Fruit fly (Drosophila melanogaster) whole organism, embryonic: ENCODE data around the gene holn1.

Experiments
- Abd-B ChIP-seq: fragments of 200-800 bp; sonication (Bioruptor generic); optimal IDR thresholded peaks from 2 replicates; lab custom pipeline; 2018; ENCODE audit warnings: missing biosample characterization, mild to moderate bottlenecking, missing genetic modification characterization, moderate library complexity
- CG10321 ChIP-seq: fragments of 200-800 bp; sonication (Bioruptor generic); IDR thresholded peaks from 2 replicates; pipeline ENCODE4 v1.3.6; 2022; ENCODE audit warnings: missing biosample characterization, missing genetic modification characterization
- CG10366 ChIP-seq: fragments of 200-800 bp; sonication (Bioruptor generic); IDR thresholded peaks from 2 replicates; pipeline ENCODE4 v1.3.6; 2022; ENCODE audit warnings: missing biosample characterization, missing genetic modification characterization
- CG10431 ChIP-seq: fragments of 200-800 bp; sonication (Bioruptor generic); optimal IDR thresholded peaks from 3 replicates; lab custom pipeline; 2018; ENCODE audit warnings: missing biosample characterization, mild to moderate bottlenecking, missing genetic modification characterization
- CG11093 ChIP-seq: fragments of 200-800 bp; sonication (Bioruptor generic); IDR thresholded peaks from 3 replicates; pipeline ENCODE4 v1.3.6; 2022; ENCODE audit warnings: missing biosample characterization, missing genetic modification characterization
- CG12071 ChIP-seq: fragments of 200-800 bp; sonication (Bioruptor generic); optimal IDR thresholded peaks from 3 replicates; lab custom pipeline; 2018; ENCODE audit warnings: missing biosample characterization, mild to moderate bottlenecking, missing genetic modification characterization
- CG12391 ChIP-seq: fragments of 200-800 bp; sonication (Bioruptor generic); optimal IDR thresholded peaks from 3 replicates; lab custom pipeline; 2018; ENCODE audit warnings: missing biosample characterization, mild to moderate bottlenecking, missing genetic modification characterization, moderate library complexity
- CG13123 ChIP-seq: fragments of 200-800 bp; sonication (Bioruptor generic); optimal IDR thresholded peaks from 2 replicates; lab custom pipeline; 2016; ENCODE audit warnings: missing biosample characterization, missing genetic modification characterization
- CG13287 ChIP-seq: fragments of 200-800 bp; sonication (Bioruptor generic); IDR thresholded peaks from 2 replicates; pipeline ENCODE4 v1.3.6; 2022; ENCODE audit warnings: missing biosample characterization, missing genetic modification characterization; ENCODE audit not compliant: partially characterized antibody
- CG14667 ChIP-seq: fragments of 200-800 bp; sonication (Bioruptor generic); IDR thresholded peaks from 2 replicates; pipeline ENCODE4 v1.3.6; 2022; ENCODE audit warnings: missing biosample characterization, missing genetic modification characterization
- CG14860 ChIP-seq: fragments of 200-800 bp; sonication (Bioruptor generic); IDR thresholded peaks from 3 replicates; pipeline ENCODE4 v1.3.6; 2022; ENCODE audit warnings: missing biosample characterization, missing genetic modification characterization; ENCODE audit not compliant: partially characterized antibody
- CG16863 ChIP-seq: fragments of 200-800 bp; sonication (Bioruptor generic); optimal IDR thresholded peaks from 3 replicates; lab custom pipeline; 2016; ENCODE audit warnings: missing biosample characterization, missing genetic modification characterization
- CG17328 ChIP-seq: fragments of 200-800 bp; sonication (Bioruptor generic); IDR thresholded peaks from 2 replicates; pipeline ENCODE4 v1.3.6; 2022; ENCODE audit warnings: missing biosample characterization, missing genetic modification characterization
- CG17829 ChIP-seq: fragments of 200-800 bp; optimal IDR thresholded peaks from 2 replicates; lab custom pipeline; 2019; ENCODE audit warnings: missing biosample characterization, mild to moderate bottlenecking, missing genetic modification characterization, moderate library complexity
- CG30403 ChIP-seq: fragments of 200-800 bp; sonication (Bioruptor generic); optimal IDR thresholded peaks from 3 replicates; lab custom pipeline; 2016; ENCODE audit warnings: missing biosample characterization, missing genetic modification characterization
- CG31441 ChIP-seq: fragments of 200-800 bp; sonication (Bioruptor generic); IDR thresholded peaks from 2 replicates; pipeline ENCODE4 v1.3.6; 2022; ENCODE audit warnings: missing biosample characterization, missing genetic modification characterization
- CG33557 ChIP-seq: fragments of 200-800 bp; sonication (Bioruptor generic); optimal IDR thresholded peaks from 2 replicates; lab custom pipeline; 2019; ENCODE audit warnings: missing biosample characterization, mild to moderate bottlenecking, missing genetic modification characterization, moderate library complexity
- CG7357 ChIP-seq: fragments of 200-800 bp; sonication (Bioruptor generic); IDR thresholded peaks from 3 replicates; pipeline ENCODE4 v1.3.6; 2022; ENCODE audit warnings: missing biosample characterization, missing genetic modification characterization
- CG8388 ChIP-seq: fragments of 200-800 bp; sonication (Bioruptor generic); optimal IDR thresholded peaks from 2 replicates; lab custom pipeline; 2019; ENCODE audit warnings: missing biosample characterization, mild to moderate bottlenecking, missing genetic modification characterization, moderate library complexity
- CG9797 ChIP-seq: fragments of 200-800 bp; sonication (Bioruptor generic); optimal IDR thresholded peaks from 3 replicates; lab custom pipeline; 2018; ENCODE audit warnings: missing biosample characterization, mild to moderate bottlenecking, missing genetic modification characterization
- CkIIα-i1 ChIP-seq: fragments of 200-800 bp; sonication (Bioruptor generic); IDR thresholded peaks from 2 replicates; pipeline ENCODE4 v1.3.6; 2022; ENCODE audit warnings: missing biosample characterization, missing genetic modification characterization
- D19B ChIP-seq: fragments of 200-800 bp; sonication (Bioruptor generic); optimal IDR thresholded peaks from 2 replicates; lab custom pipeline; 2017; ENCODE audit warnings: missing biosample characterization, mild to moderate bottlenecking, missing genetic modification characterization
- Deaf1 ChIP-seq: fragments of 200-800 bp; optimal IDR thresholded peaks from 3 replicates; lab custom pipeline; 2019; ENCODE audit warnings: missing biosample characterization, mild to moderate bottlenecking, missing genetic modification characterization, moderate library complexity
- Dfd ChIP-seq, 2 experiments: fragments of >200 bp; optimal IDR thresholded peaks; 2 replicates each; lab custom pipeline; 2017; ENCODE audit warnings: missing biosample characterization in 2 of 2, missing genetic modification characterization in 2 of 2
- Ets97D ChIP-seq: fragments of 200-800 bp; sonication (Bioruptor generic); optimal IDR thresholded peaks from 3 replicates; lab custom pipeline; 2016; ENCODE audit warnings: missing biosample characterization, missing genetic modification characterization
- NC2α ChIP-seq: fragments of 200-800 bp; sonication (Bioruptor generic); optimal IDR thresholded peaks from 2 replicates; lab custom pipeline; 2016; ENCODE audit warnings: missing biosample characterization, missing genetic modification characterization
- Nf-YA ChIP-seq: fragments of 200-800 bp; sonication (Bioruptor generic); IDR thresholded peaks from 2 replicates; pipeline ENCODE4 v1.3.6; 2022; ENCODE audit warnings: missing biosample characterization, missing genetic modification characterization
- Oaz ChIP-seq: fragments of 200-800 bp; sonication (Bioruptor generic); IDR thresholded peaks from 2 replicates; pipeline ENCODE4 v1.3.6; 2022; ENCODE audit warnings: missing biosample characterization, missing genetic modification characterization
- Sry-δ ChIP-seq: fragments of 200-800 bp; sonication (Bioruptor generic); optimal IDR thresholded peaks from 2 replicates; lab custom pipeline; 2016; ENCODE audit warnings: missing biosample characterization, missing genetic modification characterization
- Xrp1 ChIP-seq: fragments of 200-800 bp; sonication (Bioruptor generic); IDR thresholded peaks from 2 replicates; pipeline ENCODE4 v1.3.6; 2022; ENCODE audit warnings: missing biosample characterization, missing genetic modification characterization
- YL-1 ChIP-seq: fragments of 200-800 bp; sonication (Bioruptor generic); optimal IDR thresholded peaks from 3 replicates; lab custom pipeline; 2017; ENCODE audit warnings: missing biosample characterization, mild to moderate bottlenecking, missing genetic modification characterization
- amos ChIP-seq: fragments of 200-800 bp; sonication (Bioruptor generic); IDR thresholded peaks from 2 replicates; pipeline ENCODE4 v1.3.6; 2022; ENCODE audit warnings: missing biosample characterization, missing genetic modification characterization; ENCODE audit not compliant: partially characterized antibody
- aop ChIP-seq: fragments of 200-800 bp; sonication (Bioruptor generic); IDR thresholded peaks from 2 replicates; pipeline ENCODE4 v1.3.6; 2022; ENCODE audit warnings: missing biosample characterization, missing genetic modification characterization
- caup ChIP-seq: fragments of 200-800 bp; sonication (Bioruptor generic); optimal IDR thresholded peaks from 3 replicates; lab custom pipeline; 2017; ENCODE audit warnings: missing biosample characterization, mild to moderate bottlenecking, missing genetic modification characterization, moderate library complexity; ENCODE audit not compliant: severe bottlenecking
- disco-r ChIP-seq: fragments of 200-800 bp; sonication (Bioruptor generic); optimal IDR thresholded peaks from 2 replicates; lab custom pipeline; 2016; ENCODE audit warnings: missing biosample characterization, missing genetic modification characterization
- exex ChIP-seq: fragments of 200-800 bp; sonication (Bioruptor generic); optimal IDR thresholded peaks from 4 replicates; lab custom pipeline; 2018; ENCODE audit warnings: missing biosample characterization, mild to moderate bottlenecking, missing genetic modification characterization, moderate library complexity
- fd3F ChIP-seq: fragments of 200-800 bp; sonication (Bioruptor generic); optimal IDR thresholded peaks from 2 replicates; lab custom pipeline; 2018; ENCODE audit warnings: missing biosample characterization, mild to moderate bottlenecking, missing genetic modification characterization, moderate library complexity
- gcm2 ChIP-seq: fragments of 200-800 bp; sonication (Bioruptor generic); optimal IDR thresholded peaks from 2 replicates; lab custom pipeline; 2016; ENCODE audit warnings: missing biosample characterization, missing genetic modification characterization
- gem ChIP-seq: fragments of 200-800 bp; sonication (Bioruptor generic); optimal IDR thresholded peaks from 2 replicates; lab custom pipeline; 2019; ENCODE audit warnings: missing biosample characterization, mild to moderate bottlenecking, missing genetic modification characterization, moderate library complexity
- grn ChIP-seq: fragments of 200-800 bp; sonication (Bioruptor generic); optimal IDR thresholded peaks from 3 replicates; lab custom pipeline; 2017; ENCODE audit warnings: missing biosample characterization, missing genetic modification characterization
- hb ChIP-seq: fragments of 200-800 bp; sonication (Bioruptor generic); IDR thresholded peaks from 3 replicates; pipeline ENCODE4 v1.3.6; 2022; ENCODE audit warnings: missing biosample characterization, missing genetic modification characterization; ENCODE audit not compliant: partially characterized antibody
- mam ChIP-seq: fragments of 200-800 bp; sonication (Bioruptor generic); optimal IDR thresholded peaks from 3 replicates; lab custom pipeline; 2016; ENCODE audit warnings: missing biosample characterization, missing genetic modification characterization
- nmo ChIP-seq: fragments of 200-800 bp; sonication (Bioruptor generic); optimal IDR thresholded peaks from 2 replicates; lab custom pipeline; 2018; ENCODE audit warnings: missing biosample characterization, mild to moderate bottlenecking, missing genetic modification characterization, moderate library complexity
- pho ChIP-seq: fragments of 200-800 bp; sonication (Bioruptor generic); optimal IDR thresholded peaks from 2 replicates; lab custom pipeline; 2016; ENCODE audit warnings: missing biosample characterization, missing genetic modification characterization
- pzg ChIP-seq: fragments of 200-800 bp; sonication (Bioruptor generic); optimal IDR thresholded peaks from 3 replicates; lab custom pipeline; 2018; ENCODE audit warnings: missing biosample characterization, mild to moderate bottlenecking, missing genetic modification characterization, moderate library complexity
- ranshi ChIP-seq: fragments of 200-800 bp; sonication (Bioruptor generic); IDR thresholded peaks from 2 replicates; pipeline ENCODE4 v1.3.6; 2022; ENCODE audit warnings: missing biosample characterization, missing genetic modification characterization
- rib ChIP-seq: fragments of 200-800 bp; sonication (Bioruptor generic); IDR thresholded peaks from 2 replicates; pipeline ENCODE4 v1.3.6; 2022; ENCODE audit warnings: missing biosample characterization, missing genetic modification characterization
- sima ChIP-seq: fragments of 200-800 bp; sonication (Bioruptor generic); optimal IDR thresholded peaks from 2 replicates; lab custom pipeline; 2016; ENCODE audit warnings: missing biosample characterization, missing genetic modification characterization
- slou ChIP-seq: fragments of 200-800 bp; sonication (Bioruptor generic); optimal IDR thresholded peaks from 3 replicates; lab custom pipeline; 2016; ENCODE audit warnings: missing biosample characterization, missing genetic modification characterization
- sqz ChIP-seq: fragments of 200-800 bp; sonication (Bioruptor generic); optimal IDR thresholded peaks from 3 replicates; lab custom pipeline; 2018; ENCODE audit warnings: missing biosample characterization, mild to moderate bottlenecking, missing genetic modification characterization
- vnd ChIP-seq: fragments of 200-800 bp; sonication (Bioruptor generic); IDR thresholded peaks from 3 replicates; pipeline ENCODE4 v1.3.6; 2022; ENCODE audit warnings: missing biosample characterization, missing genetic modification characterization; ENCODE audit not compliant: partially characterized antibody

The holn1 gene

DNA sequence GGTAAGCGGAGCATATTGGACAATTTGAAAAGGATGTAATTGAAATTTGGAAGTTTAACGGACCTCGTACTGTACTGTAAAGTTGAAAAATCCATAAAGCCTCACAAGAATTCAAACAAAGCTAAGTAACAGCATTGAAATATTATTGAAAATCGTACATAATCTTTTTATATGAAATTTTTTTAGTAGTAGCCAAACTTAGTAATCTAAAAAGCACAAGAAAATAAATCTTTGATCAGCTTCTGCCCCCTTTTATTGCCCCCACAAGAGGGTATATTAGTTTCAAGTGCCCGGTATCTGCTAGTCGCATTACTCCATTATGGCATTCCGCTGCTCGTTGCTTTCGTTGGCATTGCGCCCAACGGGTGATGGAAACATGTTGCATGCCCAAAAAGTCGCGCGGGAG is 31.1 kb downstream of the holn1 start (continued):
- TF ChIP-seq CG16863 (peak; percentile 57), amos (GFP tag; lab: Robert Waterston, UW) (no peak), mam (peak; percentile 44), CG10366 (GFP tag; lab: Robert Waterston, UW) (peak; percentile 32; the same call in 1 of the 2 replicates), grn (GFP tag; lab: Kevin White, UChicago) (no peak), Sry-δ (GFP tag; lab: Kevin White, UChicago) (peak; percentile 15), CG30403 (peak; percentile 75), Deaf1 (tag; lab: Kevin White, UChicago) (no peak), sima (GFP tag; lab: Kevin White, UChicago) (no peak), D19B (GFP tag; lab: Kevin White, UChicago) (peak; percentile 84), exex (tag; lab: Kevin White, UChicago) (no peak), Ets97D (GFP tag; lab: Kevin White, UChicago) (peak; percentile 4), CG14667 (GFP tag; lab: Robert Waterston, UW) (no peak), CkIIα-i1 (GFP tag; lab: Robert Waterston, UW) (no peak), ranshi (GFP tag; lab: Robert Waterston, UW) (0 out of 2 replicates have a peak, but pooled peaks have one; percentile 20), YL-1 (GFP tag; lab: Kevin White, UChicago) (no peak), CG13287 (GFP tag; lab: Robert Waterston, UW) (no peak), rib (GFP tag; lab: Robert Waterston, UW) (no peak), NC2α (GFP tag; lab: Kevin White, UChicago) (peak; percentile 50), slou (GFP tag; lab: Kevin White, UChicago) (no peak), Xrp1 (peak; percentile 78), CG12391 (peak; percentile 50), CG33557 (GFP tag; lab: Kevin White, UChicago) (peak; percentile 12), Nf-YA (GFP tag; lab: Robert Waterston, UW) (no peak), CG17829 (tag; lab: Kevin White, UChicago) (peak; percentile 75), pzg (GFP tag; lab: Kevin White, UChicago) (no peak), gcm2 (no peak), sqz (peak; percentile 19), hb (GFP tag; lab: Robert Waterston, UW) (no peak), Oaz (GFP tag; lab: Robert Waterston, UW) (peak; percentile 31; the same call in 1 of the 2 replicates), CG7357 (GFP tag; lab: Robert Waterston, UW) (peak; percentile 61; the same call in 2 of the 3 replicates), CG31441 (GFP tag; lab: Robert Waterston, UW) (peak; percentile 78), fd3F (GFP tag; lab: Kevin White, UChicago) (peak; percentile 2), CG9797 (GFP tag; lab: Kevin White, UChicago) (no peak), CG13123 (no peak), CG12071 (GFP tag; lab: Kevin White, UChicago) (peak; percentile 35), vnd (no peak), Dfd (GFP tag; optimal IDR thresholded peaks at IDR 0.05; lab: Kevin White, UChicago) (no peak), disco-r (GFP tag; lab: Kevin White, UChicago) (peak; percentile 18), CG10431 (GFP tag; lab: Kevin White, UChicago) (no peak), CG11093 (GFP tag; lab: Robert Waterston, UW) (peak; percentile 63; the same call in 1 of the 3 replicates), pho (GFP tag; lab: Kevin White, UChicago) (no peak), CG14860 (GFP tag; lab: Robert Waterston, UW) (no peak), CG17328 (no peak), Abd-B (peak; percentile 47), CG10321 (GFP tag; lab: Robert Waterston, UW) (no peak), caup (GFP tag; lab: Kevin White, UChicago) (no peak), nmo (GFP tag; lab: Kevin White, UChicago) (peak; percentile 89), gem (peak; percentile 73), CG8388 (GFP tag; lab: Kevin White, UChicago) (peak; percentile 65), aop (GFP tag; lab: Robert Waterston, UW) (no peak)
